Worm (Caenorhabditis elegans) whole organism, L3 larva: ENCODE data around the gene cyn-4.

Experiments
- elt-2 ChIP-seq: sonication (generic microtip); optimal IDR thresholded peaks from 2 replicates; lab custom pipeline; 2016; ENCODE audit warnings: missing genetic modification reagents, mild to moderate bottlenecking, missing genetic modification characterization, missing compliant biosample characterization
- ztf-11 ChIP-seq: fragments of 150-350 bp; optimal IDR thresholded peaks from 2 replicates; lab custom pipeline; 2014; ENCODE audit warnings: missing biosample characterization, missing genetic modification characterization

DNA sequence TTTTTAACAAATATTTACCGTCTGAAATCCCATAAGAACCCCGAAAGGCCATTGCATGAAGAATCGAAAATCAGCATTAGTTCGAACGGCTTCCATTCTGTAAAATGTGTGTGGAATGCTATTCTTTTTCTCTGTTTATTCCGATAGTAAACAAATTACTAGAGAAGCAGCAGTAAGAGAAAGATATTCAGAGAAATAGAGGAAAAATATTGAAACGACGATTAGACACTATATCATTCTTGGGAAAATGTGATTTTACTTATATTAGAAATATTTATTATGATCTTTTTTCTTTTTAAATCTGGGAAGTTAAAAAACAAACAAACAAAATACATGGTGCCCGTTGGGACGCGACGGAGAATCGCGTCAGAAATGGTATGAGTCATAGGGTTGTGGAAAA lies 28.9 kb downstream of the cyn-4 start, which contains the start of gene M106.8:
- no peak for TF ChIP-seq elt-2 (tag; lab: Kevin White, UChicago)
- no peak for TF ChIP-seq ztf-11 (tag; lab: Kevin White, UChicago)
